Worm (Caenorhabditis elegans): ENCODE data around the gene Y69F12A.1.

The Y69F12A.1 gene

ce11 chrIII:7495616-7496146, 38.9 kb downstream of the Y69F12A.1 start (continued):
- no peak for TF ChIP-seq ztf-22 (GFP tag; optimal IDR thresholded peaks at IDR 0.05)
- no peak for TF ChIP-seq lir-1 (GFP tag; conservative IDR thresholded peaks at IDR 0.05)
- TF ChIP-seq mcd-1 (GFP tag; IDR thresholded peaks at IDR 0.05) = no peak
- TF ChIP-seq cebp-1 (GFP tag; IDR thresholded peaks at IDR 0.05) = no peak
- TF ChIP-seq cebp-1 (tag; optimal IDR thresholded peaks at IDR 0.05) = peak; percentile 26
- TF ChIP-seq Y53F4B.3 (GFP tag; IDR thresholded peaks at IDR 0.05) = no peak
- TF ChIP-seq attf-5 (GFP tag; optimal IDR thresholded peaks at IDR 0.05) = no peak
- no peak for TF ChIP-seq zfh-2 (GFP tag; conservative IDR thresholded peaks at IDR 0.05)
- TF ChIP-seq madf-8 (GFP tag; conservative IDR thresholded peaks at IDR 0.05) = no peak
- no peak for TF ChIP-seq B0035.1 (tag; optimal IDR thresholded peaks at IDR 0.05)
- peak; percentile 6 for TF ChIP-seq B0336.3 (GFP tag; IDR thresholded peaks at IDR 0.05)
- no peak for TF ChIP-seq dox-1 (GFP tag; IDR thresholded peaks at IDR 0.05)
- no peak for TF ChIP-seq snpc-1.1 (tag; optimal IDR thresholded peaks at IDR 0.05; ENCODE audit: insufficient read depth)
- TF ChIP-seq akir-1 (GFP tag; optimal IDR thresholded peaks at IDR 0.05) = no peak
- TF ChIP-seq ztf-18 (tag; optimal IDR thresholded peaks at IDR 0.05) = peak; percentile 49
- TF ChIP-seq attf-3 (GFP tag; conservative IDR thresholded peaks at IDR 0.05) = no peak
- TF ChIP-seq nfyb-1 (GFP tag; IDR thresholded peaks at IDR 0.05) = 0 out of 2 replicates have a peak, but pooled peaks have one; percentile 10
- no peak for TF ChIP-seq unc-130 (GFP tag; optimal IDR thresholded peaks at IDR 0.05)
- TF ChIP-seq ama-1 (optimal IDR thresholded peaks at IDR 0.05) = no peak
- TF ChIP-seq ama-1 (GFP tag; optimal IDR thresholded peaks at IDR 0.05) = peak in 1 of 2 experiments; percentile 11
- no peak for TF ChIP-seq ceh-27 (GFP tag; optimal IDR thresholded peaks at IDR 0.05)
- TF ChIP-seq dpff-1 (tag; optimal IDR thresholded peaks at IDR 0.05) = no peak
- TF ChIP-seq ztf-28 (GFP tag; IDR thresholded peaks at IDR 0.05) = no peak
- peak; percentile 28 for TF ChIP-seq tbp1 (GFP tag; optimal IDR thresholded peaks at IDR 0.05)
- no peak for TF ChIP-seq ztf-6 (GFP tag; IDR thresholded peaks at IDR 0.05)
- TF ChIP-seq hlh-12 (tag; optimal IDR thresholded peaks at IDR 0.05) = no peak
- TF ChIP-seq F39B2.1 (GFP tag; IDR thresholded peaks at IDR 0.05) = 0 out of 2 replicates have a peak, but pooled peaks have one; percentile 2
- TF ChIP-seq ets-4 (GFP tag; optimal IDR thresholded peaks at IDR 0.05) = no peak
- TF ChIP-seq F57C9.4 (tag; optimal IDR thresholded peaks at IDR 0.05) = no peak
- 0 out of 2 replicates have a peak, but pooled peaks have one; percentile 6 for TF ChIP-seq rcor-1 (GFP tag; IDR thresholded peaks at IDR 0.05)
- TF ChIP-seq lin-40 (tag; optimal IDR thresholded peaks at IDR 0.05) = no peak
- no peak for TF ChIP-seq nhr-179 (tag; optimal IDR thresholded peaks at IDR 0.05)
- TF ChIP-seq F10E7.11 (tag; optimal IDR thresholded peaks at IDR 0.05) = no peak
- peak; percentile 33 for TF ChIP-seq die-1 (tag; optimal IDR thresholded peaks at IDR 0.05)
- no peak for TF ChIP-seq K11D2.4 (GFP tag; IDR thresholded peaks at IDR 0.05)
- no peak for TF ChIP-seq sdz-38 (tag; optimal IDR thresholded peaks at IDR 0.05)
- no peak for TF ChIP-seq F37B4.10 (GFP tag; IDR thresholded peaks at IDR 0.05)
- TF ChIP-seq snpc-1.3 (tag; optimal IDR thresholded peaks at IDR 0.05; ENCODE audit: insufficient read depth) = no peak
- no peak for TF ChIP-seq Y79H2A.3 (GFP tag; conservative IDR thresholded peaks at IDR 0.05)
- TF ChIP-seq egrh-3 (GFP tag; IDR thresholded peaks at IDR 0.05) = no peak
- TF ChIP-seq let-526 (GFP tag; IDR thresholded peaks at IDR 0.05) = no peak
- no peak for TF ChIP-seq him-1 (tag; optimal IDR thresholded peaks at IDR 0.05)
- TF ChIP-seq mes-4 (tag; optimal IDR thresholded peaks at IDR 0.05) = no peak
- no peak for TF ChIP-seq lsy-27 (tag; optimal IDR thresholded peaks at IDR 0.05; ENCODE audit: borderline replicate concordance, insufficient read depth)
- TF ChIP-seq nhr-120 (GFP tag; IDR thresholded peaks at IDR 0.05) = no peak
- peak; percentile 76; the same call in 1 of the 2 replicates for TF ChIP-seq Y53G8AR.9 (GFP tag; conservative IDR thresholded peaks at IDR 0.05)
- 0 out of 2 replicates have a peak, but pooled peaks have one; percentile 53 for TF ChIP-seq egl-18 (GFP tag; IDR thresholded peaks at IDR 0.05)
- TF ChIP-seq chd-7 (tag; optimal IDR thresholded peaks at IDR 0.05) = no peak
- peak; percentile 42; the same call in 1 of the 2 replicates for TF ChIP-seq attf-6 (GFP tag; IDR thresholded peaks at IDR 0.05)

Measured in whole organism, young adult.